Worm (Caenorhabditis elegans) whole organism, young adult: Measurements from ENCODE around the gene iars-1.

Experiments used
- F39B2.1 ChIP-seq: fragments of 200-800 bp; sonication (Bioruptor generic); IDR thresholded peaks from 2 replicates; pipeline ENCODE4 v1.3.6; 2022; ENCODE audit warnings: missing genetic modification reagents, missing genetic modification characterization, missing compliant biosample characterization
- Y53G8AR.9 ChIP-seq: fragments of 200-800 bp; sonication (Bioruptor generic); conservative IDR thresholded peaks from 2 replicates; pipeline ENCODE4 v1.3.6; 2022; ENCODE audit warnings: missing genetic modification reagents, missing genetic modification characterization, missing compliant biosample characterization
- lin-54 ChIP-seq: fragments of 200-800 bp; sonication (Bioruptor generic); optimal IDR thresholded peaks from 2 replicates; lab custom pipeline; 2018; ENCODE audit warnings: mild to moderate bottlenecking, missing genetic modification characterization, missing compliant biosample characterization
- xnd-1 ChIP-seq: sonication (generic microtip); optimal IDR thresholded peaks from 2 replicates; lab custom pipeline; 2016; ENCODE audit warnings: missing genotype, missing genetic modification reagents, missing genetic modification characterization, missing compliant biosample characterization

ce11 chrIV:10360336-10360735, 8.1 kb upstream of the iars-1 start, which contains the start of gene ugt-59:
- no peak for TF ChIP-seq lin-54
- TF ChIP-seq xnd-1 (tag; lab: Kevin White, UChicago): no peak
- TF ChIP-seq F39B2.1 (GFP tag; lab: Robert Waterston, UW): no peak
- TF ChIP-seq Y53G8AR.9 (GFP tag; lab: Robert Waterston, UW): no peak
